Fruit fly (Drosophila melanogaster): ENCODE measurements around the gene Est-Q.

- TF ChIP-seq CG5204 (GFP tag; optimal IDR thresholded peaks at IDR 0.05) (no peak), tj (GFP tag; optimal IDR thresholded peaks at IDR 0.05) (no peak), CG7045 (GFP tag; optimal IDR thresholded peaks at IDR 0.05) (no peak), CG12768 (GFP tag; optimal IDR thresholded peaks at IDR 0.05) (no peak)
These were observed 47.6 kb upstream of the Est-Q start for dm6 chr3L:21453623-21454022.
